Fruit fly (Drosophila melanogaster) whole organism, embryonic: ENCODE data around the gene rdog.

Source experiments
- ATbp ChIP-seq: fragments of 200-800 bp; sonication (Bioruptor generic); optimal IDR thresholded peaks from 2 replicates; lab custom pipeline; 2017; ENCODE audit warnings: missing biosample characterization, mild to moderate bottlenecking, missing genetic modification characterization, missing genetic modification reagents
- Aef1 ChIP-seq: fragments of 200-800 bp; sonication (Bioruptor generic); IDR thresholded peaks from 3 replicates; pipeline ENCODE4 v1.3.6; 2022; ENCODE audit warnings: missing biosample characterization, missing genetic modification characterization
- BEAF-32 ChIP-seq: fragments of 200-800 bp; sonication (Bioruptor generic); optimal IDR thresholded peaks from 3 replicates; lab custom pipeline; 2017; ENCODE audit warnings: missing biosample characterization, missing genetic modification characterization, mild to moderate bottlenecking, moderate library complexity, missing genetic modification reagents
- CG10267 ChIP-seq: fragments of 200-800 bp; sonication (Bioruptor generic); optimal IDR thresholded peaks from 2 replicates; lab custom pipeline; 2018; ENCODE audit warnings: missing biosample characterization, mild to moderate bottlenecking, missing genetic modification characterization, moderate library complexity
- CG11085 ChIP-seq: fragments of 200-800 bp; sonication (Bioruptor generic); IDR thresholded peaks from 2 replicates; pipeline ENCODE4 v1.3.6; 2022; ENCODE audit warnings: missing biosample characterization, missing genetic modification characterization
- CG11398 ChIP-seq: fragments of 200-800 bp; sonication (Bioruptor generic); optimal IDR thresholded peaks from 2 replicates; lab custom pipeline; 2016; ENCODE audit warnings: missing biosample characterization, missing genetic modification characterization
- CG11695 ChIP-seq: fragments of 200-800 bp; sonication (Bioruptor generic); IDR thresholded peaks from 3 replicates; pipeline ENCODE4 v1.3.6; 2022; ENCODE audit warnings: missing biosample characterization, missing genetic modification characterization
- CG11723 ChIP-seq: fragments of 200-800 bp; sonication (Bioruptor generic); optimal IDR thresholded peaks from 2 replicates; lab custom pipeline; 2017; ENCODE audit warnings: missing biosample characterization, mild to moderate bottlenecking, missing genetic modification characterization
- CG14441 ChIP-seq: fragments of 200-800 bp; sonication (Bioruptor generic); IDR thresholded peaks from 2 replicates; pipeline ENCODE4 v1.3.6; 2022; ENCODE audit warnings: missing biosample characterization, missing genetic modification characterization
- CG15601 ChIP-seq: fragments of 200-800 bp; sonication (Bioruptor generic); optimal IDR thresholded peaks from 3 replicates; lab custom pipeline; 2019; ENCODE audit warnings: missing biosample characterization, mild to moderate bottlenecking, missing genetic modification characterization, moderate library complexity
- CG17385 ChIP-seq: fragments of 200-800 bp; sonication (Bioruptor generic); optimal IDR thresholded peaks from 3 replicates; lab custom pipeline; 2018; ENCODE audit warnings: missing biosample characterization, mild to moderate bottlenecking, missing genetic modification characterization
- CG17912 ChIP-seq: fragments of 200-800 bp; sonication (Bioruptor generic); optimal IDR thresholded peaks from 2 replicates; lab custom pipeline; 2018; ENCODE audit warnings: missing biosample characterization, mild to moderate bottlenecking, missing genetic modification characterization
- CG18599 ChIP-seq: fragments of 200-800 bp; sonication (Bioruptor generic); optimal IDR thresholded peaks from 3 replicates; lab custom pipeline; 2017; ENCODE audit warnings: missing biosample characterization, missing genetic modification characterization, mild to moderate bottlenecking, moderate library complexity, missing genetic modification reagents
- CG2116 ChIP-seq: fragments of 200-800 bp; sonication (Bioruptor generic); optimal IDR thresholded peaks from 3 replicates; lab custom pipeline; 2018; ENCODE audit warnings: missing biosample characterization, mild to moderate bottlenecking, missing genetic modification characterization
- CG30431 ChIP-seq: fragments of 200-800 bp; sonication (Bioruptor generic); optimal IDR thresholded peaks from 2 replicates; lab custom pipeline; 2017; ENCODE audit warnings: missing biosample characterization, missing genetic modification characterization
- CG3847 ChIP-seq: fragments of 200-800 bp; sonication (Bioruptor generic); IDR thresholded peaks from 2 replicates; pipeline ENCODE4 v1.3.6; 2022; ENCODE audit warnings: missing biosample characterization, missing genetic modification characterization
- CG42726 ChIP-seq: fragments of 200-800 bp; sonication (Bioruptor generic); IDR thresholded peaks from 2 replicates; pipeline ENCODE4 v1.3.6; 2022; ENCODE audit warnings: missing biosample characterization, missing genetic modification characterization; ENCODE audit not compliant: partially characterized antibody
- CG5180 ChIP-seq: fragments of 200-800 bp; sonication (Bioruptor generic); optimal IDR thresholded peaks from 3 replicates; lab custom pipeline; 2017; ENCODE audit warnings: missing biosample characterization, missing genetic modification characterization, mild to moderate bottlenecking, moderate library complexity, missing genetic modification reagents
- CG7372 ChIP-seq: fragments of 200-800 bp; sonication (Bioruptor generic); IDR thresholded peaks from 2 replicates; pipeline ENCODE4 v1.3.6; 2022; ENCODE audit warnings: missing biosample characterization, missing genetic modification characterization
- CG7987 ChIP-seq: fragments of 200-800 bp; sonication (Bioruptor generic); optimal IDR thresholded peaks from 2 replicates; lab custom pipeline; 2018; ENCODE audit warnings: missing biosample characterization, mild to moderate bottlenecking, missing genetic modification characterization, moderate library complexity
- CG8089 ChIP-seq: fragments of 200-800 bp; sonication (Bioruptor generic); optimal IDR thresholded peaks from 3 replicates; lab custom pipeline; 2016; ENCODE audit warnings: missing biosample characterization, missing genetic modification characterization
- CG8290 ChIP-seq, 3 experiments: fragments of 200-800 bp; sonication (Bioruptor generic); optimal IDR thresholded peaks; 2 replicates each; lab custom pipeline; 2016 to 2019; ENCODE audit warnings: missing biosample characterization in 3 of 3, missing genetic modification characterization in 3 of 3, mild to moderate bottlenecking in 2 of 3, moderate library complexity in 1 of 3
- CG8359 ChIP-seq: fragments of 200-800 bp; sonication (Bioruptor generic); optimal IDR thresholded peaks from 2 replicates; lab custom pipeline; 2017; ENCODE audit warnings: missing biosample characterization, mild to moderate bottlenecking, missing genetic modification characterization, borderline replicate concordance
- CG9215 ChIP-seq: fragments of 200-800 bp; sonication (Bioruptor generic); IDR thresholded peaks from 2 replicates; pipeline ENCODE4 v1.3.6; 2022; ENCODE audit warnings: missing biosample characterization, missing genetic modification characterization
- CG9437 ChIP-seq: fragments of 200-800 bp; sonication (Bioruptor generic); optimal IDR thresholded peaks from 2 replicates; lab custom pipeline; 2018; ENCODE audit warnings: missing biosample characterization, mild to moderate bottlenecking, missing genetic modification characterization
- CoRest ChIP-seq: fragments of 200-800 bp; sonication (Bioruptor generic); optimal IDR thresholded peaks from 3 replicates; lab custom pipeline; 2018; ENCODE audit warnings: missing biosample characterization, mild to moderate bottlenecking, missing genetic modification characterization, moderate library complexity
- Doc2 ChIP-seq: fragments of 200-800 bp; sonication (Bioruptor generic); IDR thresholded peaks from 2 replicates; pipeline ENCODE4 v1.3.6; 2022; ENCODE audit warnings: missing biosample characterization, missing genetic modification characterization
- Ets97D ChIP-seq: fragments of 200-800 bp; sonication (Bioruptor generic); optimal IDR thresholded peaks from 3 replicates; lab custom pipeline; 2016; ENCODE audit warnings: missing biosample characterization, missing genetic modification characterization
- H2.0 ChIP-seq: fragments of 200-800 bp; sonication (Bioruptor generic); IDR thresholded peaks from 2 replicates; pipeline ENCODE4 v1.3.6; 2022; ENCODE audit warnings: missing biosample characterization, missing genetic modification characterization
- MBD-R2 ChIP-seq: fragments of 200-800 bp; sonication (Bioruptor generic); IDR thresholded peaks from 2 replicates; pipeline ENCODE4 v1.3.6; 2022; ENCODE audit warnings: missing biosample characterization, missing genetic modification characterization
- Scr ChIP-seq: fragments of 200-800 bp; sonication (Bioruptor generic); IDR thresholded peaks from 2 replicates; pipeline ENCODE4 v1.3.6; 2022; ENCODE audit warnings: missing biosample characterization, missing genetic modification characterization; ENCODE audit not compliant: partially characterized antibody
- Ssrp ChIP-seq: fragments of 200-800 bp; sonication (Bioruptor generic); optimal IDR thresholded peaks from 2 replicates; lab custom pipeline; 2018; ENCODE audit warnings: missing biosample characterization, mild to moderate bottlenecking, missing genetic modification characterization, moderate library complexity
- ara ChIP-seq: fragments of 200-800 bp; sonication (Bioruptor generic); IDR thresholded peaks from 2 replicates; pipeline ENCODE4 v1.3.6; 2022; ENCODE audit warnings: missing biosample characterization, missing genetic modification characterization
- bowl ChIP-seq: fragments of 200-800 bp; sonication (Bioruptor generic); IDR thresholded peaks from 2 replicates; pipeline ENCODE4 v1.3.6; 2022; ENCODE audit warnings: missing biosample characterization, missing genetic modification characterization
- ci ChIP-seq: fragments of 200-800 bp; sonication (Bioruptor generic); IDR thresholded peaks from 3 replicates; pipeline ENCODE4 v1.3.6; 2022; ENCODE audit warnings: missing biosample characterization, missing genetic modification characterization
- crp ChIP-seq, 2 experiments: fragments of 200-800 bp; sonication (Bioruptor generic); optimal IDR thresholded peaks; 2 replicates in 1 of 2; 3 replicates in 1 of 2; lab custom pipeline; 2017; ENCODE audit warnings: missing biosample characterization in 2 of 2, missing genetic modification characterization in 2 of 2, mild to moderate bottlenecking in 1 of 2, moderate library complexity in 1 of 2
- dmrt11E ChIP-seq: fragments of 200-800 bp; sonication (Bioruptor generic); optimal IDR thresholded peaks from 3 replicates; lab custom pipeline; 2018; ENCODE audit warnings: missing biosample characterization, mild to moderate bottlenecking, missing genetic modification characterization, moderate library complexity
- ewg ChIP-seq: fragments of 200-800 bp; sonication (Bioruptor generic); optimal IDR thresholded peaks from 3 replicates; lab custom pipeline; 2017; ENCODE audit warnings: mild to moderate bottlenecking, missing biosample characterization, missing genetic modification reagents, missing genetic modification characterization
- exex ChIP-seq: fragments of 200-800 bp; sonication (Bioruptor generic); optimal IDR thresholded peaks from 4 replicates; lab custom pipeline; 2018; ENCODE audit warnings: missing biosample characterization, mild to moderate bottlenecking, missing genetic modification characterization, moderate library complexity
- fd64A ChIP-seq: fragments of 200-800 bp; sonication (Bioruptor generic); optimal IDR thresholded peaks from 3 replicates; lab custom pipeline; 2018; ENCODE audit warnings: missing biosample characterization, mild to moderate bottlenecking, missing genetic modification characterization
- gt ChIP-seq: fragments of 200-800 bp; sonication (Bioruptor generic); IDR thresholded peaks from 2 replicates; pipeline ENCODE4 v1.3.6; 2022; ENCODE audit warnings: missing biosample characterization, missing genetic modification characterization
- insv ChIP-seq, 2 experiments: fragments of 200-800 bp; sonication (Bioruptor generic); optimal IDR thresholded peaks; 3 replicates each; lab custom pipeline; 2016 to 2018; ENCODE audit warnings: missing biosample characterization in 2 of 2, missing genetic modification characterization in 2 of 2
- knrl ChIP-seq: fragments of 200-800 bp; sonication (Bioruptor generic); IDR thresholded peaks from 3 replicates; pipeline ENCODE4 v1.3.6; 2022; ENCODE audit warnings: missing biosample characterization, missing genetic modification characterization; ENCODE audit not compliant: partially characterized antibody
- onecut ChIP-seq: fragments of 200-800 bp; sonication (Bioruptor generic); IDR thresholded peaks from 2 replicates; pipeline ENCODE4 v1.3.6; 2022; ENCODE audit warnings: missing biosample characterization, missing genetic modification characterization
- phol ChIP-seq: fragments of 200-800 bp; sonication (Bioruptor generic); optimal IDR thresholded peaks from 3 replicates; lab custom pipeline; 2018; ENCODE audit warnings: missing biosample characterization, mild to moderate bottlenecking, missing genetic modification characterization, moderate library complexity
- sd ChIP-seq: fragments of 200-800 bp; sonication (Bioruptor generic); optimal IDR thresholded peaks from 3 replicates; lab custom pipeline; 2018; ENCODE audit warnings: missing biosample characterization, mild to moderate bottlenecking, missing genetic modification characterization, moderate library complexity
- sens ChIP-seq: fragments of 200-800 bp; sonication (Bioruptor generic); peaks from one replicate; lab custom pipeline; 2016; ENCODE audit warnings: missing biosample characterization, missing genetic modification characterization
- ttk ChIP-seq: fragments of 200-800 bp; sonication (Bioruptor generic); IDR thresholded peaks from 2 replicates; pipeline ENCODE4 v2.1.2; 2022; ENCODE audit warnings: missing biosample characterization, missing genetic modification characterization
- yki ChIP-seq: fragments of >200 bp; optimal IDR thresholded peaks from 3 replicates; lab custom pipeline; 2018

The rdog gene

DNA sequence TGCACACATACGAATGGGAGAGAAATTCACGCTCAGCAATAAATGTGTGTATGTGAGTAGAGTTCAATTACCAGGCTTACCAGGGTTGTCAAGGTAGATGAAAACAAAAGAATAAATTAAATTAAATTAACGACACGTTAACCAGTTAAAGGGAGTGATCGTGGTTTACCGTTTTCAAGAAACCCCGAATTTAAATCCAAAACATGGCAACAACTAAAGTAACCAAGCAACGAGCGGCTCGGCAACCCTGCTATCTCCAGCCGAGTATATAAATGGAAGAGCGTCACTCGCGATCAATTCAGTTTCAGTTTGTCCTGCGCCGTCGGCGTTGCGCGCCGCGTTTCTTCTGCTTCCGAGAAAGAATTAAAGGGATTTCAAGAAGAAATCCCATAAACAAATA, 56.3 kb downstream of the rdog start (continued):
- peak; percentile 27; the same call in 1 of the 2 replicates for TF ChIP-seq CG42726 (GFP tag; lab: Robert Waterston, UW)
- peak; percentile 99 for TF ChIP-seq Aef1 (GFP tag; lab: Robert Waterston, UW)
- TF ChIP-seq CG8089 (GFP tag; lab: Kevin White, UChicago): peak; percentile 99
- peak; percentile 99 for TF ChIP-seq CoRest (tag; lab: Kevin White, UChicago)
- TF ChIP-seq CG14441 (GFP tag; lab: Robert Waterston, UW): peak; percentile 99
- TF ChIP-seq CG30431 (GFP tag; lab: Kevin White, UChicago): peak; percentile 99
- peak; percentile 95 for TF ChIP-seq exex
- TF ChIP-seq Scr (GFP tag; lab: Robert Waterston, UW): peak; percentile 39
- peak; percentile 94 for TF ChIP-seq sd
- TF ChIP-seq ewg: peak; percentile 97
- TF ChIP-seq CG11723 (GFP tag; lab: Kevin White, UChicago): peak; percentile 99
- peak; percentile 24 to 76 for TF ChIP-seq crp (GFP tag; optimal IDR thresholded peaks at IDR 0.05; lab: Kevin White, UChicago)
- peak; percentile 99 for TF ChIP-seq CG11695 (GFP tag; lab: Robert Waterston, UW)
- peak; percentile 99 for TF ChIP-seq CG7987 (GFP tag; lab: Kevin White, UChicago)
- peak; percentile 89 for TF ChIP-seq CG2116 (GFP tag; lab: Kevin White, UChicago)
- TF ChIP-seq CG18599 (GFP tag; lab: Kevin White, UChicago): peak; percentile 99
- TF ChIP-seq knrl (GFP tag; lab: Robert Waterston, UW): no peak
- peak; percentile 99 for TF ChIP-seq CG17912 (GFP tag; lab: Kevin White, UChicago)
- peak; percentile 90 for TF ChIP-seq Doc2 (GFP tag; lab: Robert Waterston, UW)
- peak; percentile 96 for TF ChIP-seq CG11085 (GFP tag; lab: Robert Waterston, UW)
- TF ChIP-seq dmrt11E: peak; percentile 100
- TF ChIP-seq Ets97D: peak; percentile 96
- peak; percentile 98 for TF ChIP-seq phol (tag; lab: Kevin White, UChicago)
- TF ChIP-seq CG7372: peak; percentile 99
- peak; percentile 96 for TF ChIP-seq CG8359
- TF ChIP-seq onecut (GFP tag; lab: Robert Waterston, UW): peak; percentile 99
- TF ChIP-seq ATbp (GFP tag; lab: Kevin White, UChicago): peak; percentile 99
- TF ChIP-seq CG10267: peak; percentile 98
- TF ChIP-seq fd64A (GFP tag; lab: Kevin White, UChicago): peak; percentile 99
- TF ChIP-seq bowl (GFP tag; lab: Robert Waterston, UW): peak; percentile 99
- peak; percentile 100 for TF ChIP-seq ara (GFP tag; lab: Robert Waterston, UW)
- TF ChIP-seq gt (GFP tag; lab: Robert Waterston, UW): peak; percentile 98
- TF ChIP-seq ci (GFP tag; lab: Robert Waterston, UW): peak; percentile 100
- peak; percentile 98 for TF ChIP-seq Ssrp (tag; lab: Kevin White, UChicago)
- peak; percentile 99 for TF ChIP-seq H2.0 (GFP tag; lab: Robert Waterston, UW)
- peak; percentile 82 to 85 for TF ChIP-seq insv (GFP tag; optimal IDR thresholded peaks at IDR 0.05; lab: Kevin White, UChicago)
- no peak for TF ChIP-seq yki (lab: Kevin White, UChicago)
- peak; percentile 99 for TF ChIP-seq CG8290 (GFP tag; optimal IDR thresholded peaks at IDR 0.05; lab: Kevin White, UChicago)
- peak; percentile 97 to 99 for TF ChIP-seq CG8290 (tag; optimal IDR thresholded peaks at IDR 0.05; lab: Kevin White, UChicago)
- TF ChIP-seq CG9215: peak; percentile 96
- peak; percentile 98 for TF ChIP-seq CG17385 (GFP tag; lab: Kevin White, UChicago)
- TF ChIP-seq CG11398 (GFP tag; lab: Kevin White, UChicago): peak; percentile 99
- peak; percentile 100 for TF ChIP-seq sens (GFP tag; lab: Kevin White, UChicago)
- TF ChIP-seq CG15601: peak; percentile 99
- TF ChIP-seq CG3847 (GFP tag; lab: Robert Waterston, UW): peak; percentile 99
- TF ChIP-seq BEAF-32 (GFP tag; lab: Kevin White, UChicago): peak; percentile 42
- TF ChIP-seq MBD-R2 (GFP tag; lab: Robert Waterston, UW): peak; percentile 99
- peak; percentile 94 for TF ChIP-seq CG5180 (GFP tag; lab: Kevin White, UChicago)
- TF ChIP-seq ttk: peak; percentile 99
- TF ChIP-seq CG9437 (GFP tag; lab: Kevin White, UChicago): peak; percentile 95
